Fruit fly (Drosophila melanogaster) whole organism, embryonic: ENCODE data around the gene sau.
A peak's percentile ranks its signal among the peaks of the same experiment; 100 is the strongest.

Experiments used
- CG10147 ChIP-seq: fragments of 200-800 bp; sonication (Bioruptor generic); optimal IDR thresholded peaks from 2 replicates; lab custom pipeline; 2019; ENCODE audit warnings: missing biosample characterization, mild to moderate bottlenecking, missing genetic modification characterization, moderate library complexity
- CG10209 ChIP-seq: fragments of 200-800 bp; sonication (Bioruptor generic); optimal IDR thresholded peaks from 3 replicates; lab custom pipeline; 2017; ENCODE audit warnings: missing biosample characterization, mild to moderate bottlenecking, missing genetic modification characterization, missing genetic modification reagents
- CG10267 ChIP-seq: fragments of 200-800 bp; sonication (Bioruptor generic); optimal IDR thresholded peaks from 2 replicates; lab custom pipeline; 2018; ENCODE audit warnings: missing biosample characterization, mild to moderate bottlenecking, missing genetic modification characterization, moderate library complexity
- CG10543 ChIP-seq: fragments of 200-800 bp; sonication (Bioruptor generic); optimal IDR thresholded peaks from 3 replicates; lab custom pipeline; 2017; ENCODE audit warnings: missing biosample characterization, mild to moderate bottlenecking, missing genetic modification characterization, moderate library complexity
- CG11093 ChIP-seq: fragments of 200-800 bp; sonication (Bioruptor generic); IDR thresholded peaks from 3 replicates; pipeline ENCODE4 v1.3.6; 2022; ENCODE audit warnings: missing biosample characterization, missing genetic modification characterization
- CG12391 ChIP-seq: fragments of 200-800 bp; sonication (Bioruptor generic); optimal IDR thresholded peaks from 3 replicates; lab custom pipeline; 2018; ENCODE audit warnings: missing biosample characterization, mild to moderate bottlenecking, missing genetic modification characterization, moderate library complexity
- CG13123 ChIP-seq: fragments of 200-800 bp; sonication (Bioruptor generic); optimal IDR thresholded peaks from 2 replicates; lab custom pipeline; 2016; ENCODE audit warnings: missing biosample characterization, missing genetic modification characterization
- CG14667 ChIP-seq: fragments of 200-800 bp; sonication (Bioruptor generic); IDR thresholded peaks from 2 replicates; pipeline ENCODE4 v1.3.6; 2022; ENCODE audit warnings: missing biosample characterization, missing genetic modification characterization
- CG3995 ChIP-seq: fragments of 200-800 bp; sonication (Bioruptor generic); optimal IDR thresholded peaks from 3 replicates; lab custom pipeline; 2016; ENCODE audit warnings: missing biosample characterization, missing genetic modification characterization
- CG7357 ChIP-seq: fragments of 200-800 bp; sonication (Bioruptor generic); IDR thresholded peaks from 3 replicates; pipeline ENCODE4 v1.3.6; 2022; ENCODE audit warnings: missing biosample characterization, missing genetic modification characterization
- CG7745 ChIP-seq: fragments of 200-800 bp; sonication (Bioruptor generic); optimal IDR thresholded peaks from 2 replicates; lab custom pipeline; 2018; ENCODE audit warnings: missing biosample characterization, mild to moderate bottlenecking, missing genetic modification characterization, moderate library complexity
- CG7963 ChIP-seq: fragments of 200-800 bp; sonication (Bioruptor generic); IDR thresholded peaks from 3 replicates; pipeline ENCODE4 v1.3.6; 2022; ENCODE audit warnings: missing biosample characterization, missing genetic modification characterization; ENCODE audit not compliant: partially characterized antibody
- CG8388 ChIP-seq: fragments of 200-800 bp; sonication (Bioruptor generic); optimal IDR thresholded peaks from 2 replicates; lab custom pipeline; 2019; ENCODE audit warnings: missing biosample characterization, mild to moderate bottlenecking, missing genetic modification characterization, moderate library complexity
- CG8478 ChIP-seq: fragments of >200 bp; optimal IDR thresholded peaks from 2 replicates; lab custom pipeline; 2018
- CHES-1-like ChIP-seq: fragments of 200-800 bp; sonication (Bioruptor generic); optimal IDR thresholded peaks from 2 replicates; lab custom pipeline; 2016; ENCODE audit warnings: missing biosample characterization, missing genetic modification characterization
- Dad ChIP-seq: fragments of 200-800 bp; sonication (Bioruptor generic); optimal IDR thresholded peaks from 3 replicates; lab custom pipeline; 2016; ENCODE audit warnings: missing biosample characterization, missing genetic modification characterization
- E2f1 ChIP-seq: fragments of 200-800 bp; sonication (Bioruptor generic); IDR thresholded peaks from 2 replicates; pipeline ENCODE4 v1.3.6; 2022; ENCODE audit warnings: missing biosample characterization, missing genetic modification characterization
- E2f2 ChIP-seq: fragments of 200-800 bp; sonication (Bioruptor generic); IDR thresholded peaks from 2 replicates; pipeline ENCODE4 v1.3.6; 2022; ENCODE audit warnings: missing biosample characterization, missing genetic modification characterization
- Hey ChIP-seq: fragments of 200-800 bp; sonication (Bioruptor generic); optimal IDR thresholded peaks from 3 replicates; lab custom pipeline; 2018; ENCODE audit warnings: missing biosample characterization, mild to moderate bottlenecking, missing genetic modification characterization
- Hsf ChIP-seq: fragments of 200-800 bp; sonication (Bioruptor generic); optimal IDR thresholded peaks from 3 replicates; lab custom pipeline; 2016; ENCODE audit warnings: missing biosample characterization, missing genetic modification characterization
- Myb ChIP-seq: fragments of 200-800 bp; sonication (Bioruptor generic); optimal IDR thresholded peaks from 2 replicates; lab custom pipeline; 2016; ENCODE audit warnings: missing biosample characterization, missing genetic modification characterization
- NC2α ChIP-seq: fragments of 200-800 bp; sonication (Bioruptor generic); optimal IDR thresholded peaks from 2 replicates; lab custom pipeline; 2016; ENCODE audit warnings: missing biosample characterization, missing genetic modification characterization
- NFAT ChIP-seq: fragments of 200-800 bp; sonication (Bioruptor generic); IDR thresholded peaks from 2 replicates; pipeline ENCODE4 v1.3.6; 2022; ENCODE audit warnings: missing biosample characterization, missing genetic modification characterization
- NK7.1 ChIP-seq: fragments of 200-800 bp; sonication (Bioruptor generic); optimal IDR thresholded peaks from 3 replicates; lab custom pipeline; 2016; ENCODE audit warnings: missing biosample characterization, missing genetic modification characterization
- Sox100B ChIP-seq: fragments of 200-800 bp; sonication (Bioruptor generic); optimal IDR thresholded peaks from 3 replicates; lab custom pipeline; 2018; ENCODE audit warnings: missing biosample characterization, mild to moderate bottlenecking, missing genetic modification characterization
- abd-A ChIP-seq: fragments of 200-800 bp; sonication (Bioruptor generic); optimal IDR thresholded peaks from 3 replicates; lab custom pipeline; 2019; ENCODE audit warnings: missing biosample characterization, mild to moderate bottlenecking, missing genetic modification characterization, moderate library complexity
- aop ChIP-seq: fragments of 200-800 bp; sonication (Bioruptor generic); IDR thresholded peaks from 2 replicates; pipeline ENCODE4 v1.3.6; 2022; ENCODE audit warnings: missing biosample characterization, missing genetic modification characterization
- az2 ChIP-seq: fragments of 200-800 bp; sonication (Bioruptor generic); optimal IDR thresholded peaks from 3 replicates; lab custom pipeline; 2016; ENCODE audit warnings: missing biosample characterization, missing genetic modification characterization
- ci ChIP-seq: fragments of 200-800 bp; sonication (Bioruptor generic); IDR thresholded peaks from 3 replicates; pipeline ENCODE4 v1.3.6; 2022; ENCODE audit warnings: missing biosample characterization, missing genetic modification characterization
- dimm ChIP-seq: fragments of 200-800 bp; sonication (Bioruptor generic); IDR thresholded peaks from 2 replicates; pipeline ENCODE4 v1.3.6; 2022; ENCODE audit warnings: missing biosample characterization, missing genetic modification characterization
- fu2 ChIP-seq: fragments of 200-800 bp; sonication (Bioruptor generic); optimal IDR thresholded peaks from 2 replicates; lab custom pipeline; 2016; ENCODE audit warnings: missing biosample characterization, missing genetic modification characterization
- gcm2 ChIP-seq: fragments of 200-800 bp; sonication (Bioruptor generic); optimal IDR thresholded peaks from 2 replicates; lab custom pipeline; 2016; ENCODE audit warnings: missing biosample characterization, missing genetic modification characterization
- gsb-n ChIP-seq: fragments of 200-800 bp; sonication (Bioruptor generic); optimal IDR thresholded peaks from 3 replicates; lab custom pipeline; 2018; ENCODE audit warnings: missing biosample characterization, mild to moderate bottlenecking, missing genetic modification characterization
- gt ChIP-seq: fragments of 200-800 bp; sonication (Bioruptor generic); IDR thresholded peaks from 2 replicates; pipeline ENCODE4 v1.3.6; 2022; ENCODE audit warnings: missing biosample characterization, missing genetic modification characterization
- insv ChIP-seq, 2 experiments: fragments of 200-800 bp; sonication (Bioruptor generic); optimal IDR thresholded peaks; 3 replicates each; lab custom pipeline; 2016 to 2018; ENCODE audit warnings: missing biosample characterization in 2 of 2, missing genetic modification characterization in 2 of 2
- knrl ChIP-seq: fragments of 200-800 bp; sonication (Bioruptor generic); IDR thresholded peaks from 3 replicates; pipeline ENCODE4 v1.3.6; 2022; ENCODE audit warnings: missing biosample characterization, missing genetic modification characterization; ENCODE audit not compliant: partially characterized antibody
- repo ChIP-seq: fragments of 200-800 bp; sonication (Bioruptor generic); optimal IDR thresholded peaks from 2 replicates; lab custom pipeline; 2016; ENCODE audit warnings: missing biosample characterization, missing genetic modification characterization
- sd ChIP-seq: fragments of 200-800 bp; sonication (Bioruptor generic); optimal IDR thresholded peaks from 3 replicates; lab custom pipeline; 2018; ENCODE audit warnings: missing biosample characterization, mild to moderate bottlenecking, missing genetic modification characterization, moderate library complexity
- seq ChIP-seq: fragments of 200-800 bp; sonication (Bioruptor generic); IDR thresholded peaks from 2 replicates; pipeline ENCODE4 v1.3.6; 2022; ENCODE audit warnings: missing biosample characterization, missing genetic modification characterization
- vvl ChIP-seq: fragments of 200-800 bp; sonication (Bioruptor generic); IDR thresholded peaks from 2 replicates; pipeline ENCODE4 v1.3.6; 2022; ENCODE audit warnings: missing biosample characterization, missing genetic modification characterization

sau gene

dm6 chr2L:2189100-2189499 lies 37.0 kb upstream of the sau start (continued):
- TF ChIP-seq CG7963 (GFP tag; lab: Robert Waterston, UW), result no peak
- TF ChIP-seq CG8478, result no peak
- TF ChIP-seq CHES-1-like (GFP tag; lab: Kevin White, UChicago), result no peak
- peak; percentile 77 for TF ChIP-seq CG12391
- peak; percentile 67 for TF ChIP-seq CG10209 (GFP tag; lab: Kevin White, UChicago)
- no peak for TF ChIP-seq seq (GFP tag; lab: Robert Waterston, UW)
- peak; percentile 55 for TF ChIP-seq repo (GFP tag; lab: Kevin White, UChicago)
- TF ChIP-seq E2f1 (GFP tag; lab: Robert Waterston, UW), result peak; percentile 46; the same call in 1 of the 2 replicates
- TF ChIP-seq E2f2 (GFP tag; lab: Robert Waterston, UW), result 0 out of 2 replicates have a peak, but pooled peaks have one; percentile 14
- peak; percentile 66 for TF ChIP-seq vvl (GFP tag; lab: Robert Waterston, UW)
- TF ChIP-seq Sox100B (GFP tag; lab: Kevin White, UChicago), result peak; percentile 53
- TF ChIP-seq CG11093 (GFP tag; lab: Robert Waterston, UW), result 0 out of 3 replicates have a peak, but pooled peaks have one; percentile 39
- TF ChIP-seq fu2 (GFP tag; lab: Kevin White, UChicago), result no peak
- no peak for TF ChIP-seq NFAT (GFP tag; lab: Robert Waterston, UW)
- peak; percentile 76 for TF ChIP-seq CG10267 (tag; lab: Kevin White, UChicago)
- TF ChIP-seq gsb-n, result peak; percentile 83
- TF ChIP-seq CG13123 (GFP tag; lab: Kevin White, UChicago), result peak; percentile 35
- no peak for TF ChIP-seq NK7.1 (GFP tag; lab: Kevin White, UChicago)
- peak; percentile 54; the same call in 1 of the 3 replicates for TF ChIP-seq CG7357 (GFP tag; lab: Robert Waterston, UW)
- no peak for TF ChIP-seq CG10147 (GFP tag; lab: Kevin White, UChicago)
- peak; percentile 53; the same call in 1 of the 2 replicates for TF ChIP-seq aop (GFP tag; lab: Robert Waterston, UW)
- TF ChIP-seq NC2α (GFP tag; lab: Kevin White, UChicago), result no peak
- peak; percentile 57; the same call in 1 of the 2 replicates for TF ChIP-seq gt (GFP tag; lab: Robert Waterston, UW)
- no peak for TF ChIP-seq CG7745
- no peak for TF ChIP-seq CG3995 (GFP tag; lab: Kevin White, UChicago)
- TF ChIP-seq Hsf (GFP tag; lab: Kevin White, UChicago), result peak; percentile 76

- 0 out of 3 replicates have a peak, but pooled peaks have one; percentile 29 for TF ChIP-seq ci (GFP tag; lab: Robert Waterston, UW)
- no peak for TF ChIP-seq Hey (tag; lab: Kevin White, UChicago)
- no peak for TF ChIP-seq CG8388 (GFP tag; lab: Kevin White, UChicago)
- TF ChIP-seq, all 482 proteins: peak for 1
Observed at dm6 chr2L:2190684-2191083, 35.5 kb upstream of the sau start.

- no peak for TF ChIP-seq CG3995 (GFP tag; lab: Kevin White, UChicago)
- no peak for TF ChIP-seq insv (GFP tag; optimal IDR thresholded peaks at IDR 0.05; lab: Kevin White, UChicago)
- TF ChIP-seq Dad (GFP tag; lab: Kevin White, UChicago), result no peak
- peak; percentile 5 for TF ChIP-seq CG10543
- TF ChIP-seq knrl (GFP tag; lab: Robert Waterston, UW), result no peak
- TF ChIP-seq CG14667 (GFP tag; lab: Robert Waterston, UW), result no peak
- peak; percentile 52 for TF ChIP-seq abd-A (tag; lab: Kevin White, UChicago)
- TF ChIP-seq az2 (GFP tag; lab: Kevin White, UChicago), result no peak
- peak; percentile 63 for TF ChIP-seq sd (tag; lab: Kevin White, UChicago)
- no peak for TF ChIP-seq gcm2 (GFP tag; lab: Kevin White, UChicago)
- TF ChIP-seq dimm (GFP tag; lab: Robert Waterston, UW), result no peak
- no peak for TF ChIP-seq Myb (GFP tag; lab: Kevin White, UChicago)
Observed at dm6 chr2L:2191404-2191803, 34.7 kb upstream of the sau start.
